Fruit fly (Drosophila melanogaster) whole organism, embryonic: ENCODE measurements around the gene Msh6.

ENCODE experiments used
- ATbp ChIP-seq: fragments of 200-800 bp; sonication (Bioruptor generic); optimal IDR thresholded peaks from 2 replicates; lab custom pipeline; 2017; ENCODE audit warnings: missing biosample characterization, mild to moderate bottlenecking, missing genetic modification characterization, missing genetic modification reagents
- Atf3 ChIP-seq: fragments of 200-800 bp; sonication (Bioruptor generic); optimal IDR thresholded peaks from 3 replicates; lab custom pipeline; 2016; ENCODE audit warnings: missing biosample characterization, missing genetic modification characterization
- Bgb ChIP-seq: fragments of 200-800 bp; sonication (Bioruptor generic); IDR thresholded peaks from 2 replicates; pipeline ENCODE4 v1.3.6; 2022; ENCODE audit warnings: missing biosample characterization, missing genetic modification characterization; ENCODE audit not compliant: partially characterized antibody
- CG10366 ChIP-seq: fragments of 200-800 bp; sonication (Bioruptor generic); IDR thresholded peaks from 2 replicates; pipeline ENCODE4 v1.3.6; 2022; ENCODE audit warnings: missing biosample characterization, missing genetic modification characterization
- CG10431 ChIP-seq: fragments of 200-800 bp; sonication (Bioruptor generic); optimal IDR thresholded peaks from 3 replicates; lab custom pipeline; 2018; ENCODE audit warnings: missing biosample characterization, mild to moderate bottlenecking, missing genetic modification characterization
- CG10462 ChIP-seq: fragments of 200-800 bp; sonication (Bioruptor generic); optimal IDR thresholded peaks from 2 replicates; lab custom pipeline; 2016; ENCODE audit warnings: missing biosample characterization, missing genetic modification characterization
- CG10979 ChIP-seq: fragments of 200-800 bp; sonication (Bioruptor generic); optimal IDR thresholded peaks from 2 replicates; lab custom pipeline; 2018; ENCODE audit warnings: missing biosample characterization, mild to moderate bottlenecking, missing genetic modification characterization, moderate library complexity
- CG11723 ChIP-seq: fragments of 200-800 bp; sonication (Bioruptor generic); optimal IDR thresholded peaks from 2 replicates; lab custom pipeline; 2017; ENCODE audit warnings: missing biosample characterization, mild to moderate bottlenecking, missing genetic modification characterization
- CG12659 ChIP-seq: fragments of 200-800 bp; sonication (Bioruptor generic); optimal IDR thresholded peaks from 3 replicates; lab custom pipeline; 2017; ENCODE audit warnings: mild to moderate bottlenecking, missing biosample characterization, missing genetic modification reagents, missing genetic modification characterization
- CG13287 ChIP-seq: fragments of 200-800 bp; sonication (Bioruptor generic); IDR thresholded peaks from 2 replicates; pipeline ENCODE4 v1.3.6; 2022; ENCODE audit warnings: missing biosample characterization, missing genetic modification characterization; ENCODE audit not compliant: partially characterized antibody
- CG15269 ChIP-seq: fragments of 200-800 bp; sonication (Bioruptor generic); optimal IDR thresholded peaks from 2 replicates; lab custom pipeline; 2018; ENCODE audit warnings: missing biosample characterization, mild to moderate bottlenecking, missing genetic modification characterization, moderate library complexity
- CG17385 ChIP-seq: fragments of 200-800 bp; sonication (Bioruptor generic); optimal IDR thresholded peaks from 3 replicates; lab custom pipeline; 2018; ENCODE audit warnings: missing biosample characterization, mild to moderate bottlenecking, missing genetic modification characterization
- CG17802 ChIP-seq: fragments of 200-800 bp; sonication (Bioruptor generic); optimal IDR thresholded peaks from 2 replicates; lab custom pipeline; 2018; ENCODE audit warnings: missing biosample characterization, mild to moderate bottlenecking, missing genetic modification characterization, moderate library complexity
- CG18599 ChIP-seq: fragments of 200-800 bp; sonication (Bioruptor generic); optimal IDR thresholded peaks from 3 replicates; lab custom pipeline; 2017; ENCODE audit warnings: missing biosample characterization, missing genetic modification characterization, mild to moderate bottlenecking, moderate library complexity, missing genetic modification reagents
- CG2120 ChIP-seq: fragments of 200-800 bp; sonication (Bioruptor generic); optimal IDR thresholded peaks from 3 replicates; lab custom pipeline; 2016; ENCODE audit warnings: missing biosample characterization, missing genetic modification characterization
- CG30431 ChIP-seq: fragments of 200-800 bp; sonication (Bioruptor generic); optimal IDR thresholded peaks from 2 replicates; lab custom pipeline; 2017; ENCODE audit warnings: missing biosample characterization, missing genetic modification characterization
- CG31441 ChIP-seq: fragments of 200-800 bp; sonication (Bioruptor generic); IDR thresholded peaks from 2 replicates; pipeline ENCODE4 v1.3.6; 2022; ENCODE audit warnings: missing biosample characterization, missing genetic modification characterization
- CG4730 ChIP-seq: fragments of 200-800 bp; sonication (Bioruptor generic); IDR thresholded peaks from 2 replicates; pipeline ENCODE4 v1.3.6; 2022; ENCODE audit warnings: missing biosample characterization, missing genetic modification characterization
- CG7839 ChIP-seq: fragments of 200-800 bp; sonication (Bioruptor generic); optimal IDR thresholded peaks from 3 replicates; lab custom pipeline; 2018; ENCODE audit warnings: missing biosample characterization, mild to moderate bottlenecking, missing genetic modification characterization, moderate library complexity
- CG7963 ChIP-seq: fragments of 200-800 bp; sonication (Bioruptor generic); IDR thresholded peaks from 3 replicates; pipeline ENCODE4 v1.3.6; 2022; ENCODE audit warnings: missing biosample characterization, missing genetic modification characterization; ENCODE audit not compliant: partially characterized antibody
- CG8359 ChIP-seq: fragments of 200-800 bp; sonication (Bioruptor generic); optimal IDR thresholded peaks from 2 replicates; lab custom pipeline; 2017; ENCODE audit warnings: missing biosample characterization, mild to moderate bottlenecking, missing genetic modification characterization, borderline replicate concordance
- CG8765 ChIP-seq: fragments of 200-800 bp; sonication (Bioruptor generic); IDR thresholded peaks from 2 replicates; pipeline ENCODE4 v1.3.6; 2022; ENCODE audit warnings: missing biosample characterization, missing genetic modification characterization
- CTCF ChIP-seq: fragments of 200-800 bp; sonication (Bioruptor generic); optimal IDR thresholded peaks from 2 replicates; lab custom pipeline; 2017; ENCODE audit warnings: missing biosample characterization, mild to moderate bottlenecking, missing genetic modification characterization, moderate library complexity
- Dad ChIP-seq: fragments of 200-800 bp; sonication (Bioruptor generic); optimal IDR thresholded peaks from 3 replicates; lab custom pipeline; 2016; ENCODE audit warnings: missing biosample characterization, missing genetic modification characterization
- Doc2 ChIP-seq: fragments of 200-800 bp; sonication (Bioruptor generic); IDR thresholded peaks from 2 replicates; pipeline ENCODE4 v1.3.6; 2022; ENCODE audit warnings: missing biosample characterization, missing genetic modification characterization
- Dref ChIP-seq: fragments of 200-800 bp; sonication (Bioruptor generic); IDR thresholded peaks from 2 replicates; pipeline ENCODE4 v1.3.6; 2022; ENCODE audit warnings: missing biosample characterization, missing genetic modification characterization
- Ets65A ChIP-seq: fragments of 200-800 bp; sonication (Bioruptor generic); peaks from one replicate; lab custom pipeline; 2016; ENCODE audit warnings: missing biosample characterization, missing genetic modification characterization
- Gsc ChIP-seq: fragments of 200-800 bp; sonication (Bioruptor generic); IDR thresholded peaks from 2 replicates; pipeline ENCODE4 v1.3.6; 2022; ENCODE audit warnings: missing biosample characterization, missing genetic modification characterization
- Kr ChIP-seq: fragments of 200-800 bp; sonication (Bioruptor generic); optimal IDR thresholded peaks from 2 replicates; lab custom pipeline; 2017; ENCODE audit warnings: missing biosample characterization, mild to moderate bottlenecking, missing genetic modification characterization
- Lim3 ChIP-seq: fragments of 200-800 bp; sonication (Bioruptor generic); IDR thresholded peaks from 2 replicates; pipeline ENCODE4 v1.3.6; 2022; ENCODE audit warnings: missing biosample characterization, missing genetic modification characterization
- NfI ChIP-seq: fragments of 200-800 bp; sonication (Bioruptor generic); optimal IDR thresholded peaks from 3 replicates; lab custom pipeline; 2018; ENCODE audit warnings: missing biosample characterization, mild to moderate bottlenecking, missing genetic modification characterization, moderate library complexity
- PHDP ChIP-seq: fragments of 200-800 bp; sonication (Bioruptor generic); optimal IDR thresholded peaks from 3 replicates; lab custom pipeline; 2018; ENCODE audit warnings: missing biosample characterization, mild to moderate bottlenecking, missing genetic modification characterization, moderate library complexity
- Poxn ChIP-seq: fragments of 200-800 bp; sonication (Bioruptor generic); IDR thresholded peaks from 2 replicates; pipeline ENCODE4 v1.3.6; 2022; ENCODE audit warnings: missing biosample characterization, missing genetic modification characterization
- Ptx1 ChIP-seq: fragments of 200-800 bp; sonication (Bioruptor generic); IDR thresholded peaks from 2 replicates; pipeline ENCODE4 v1.3.6; 2022; ENCODE audit warnings: missing biosample characterization, missing genetic modification characterization
- ase ChIP-seq: fragments of 200-800 bp; sonication (Bioruptor generic); IDR thresholded peaks from 3 replicates; pipeline ENCODE4 v1.3.6; 2022; ENCODE audit warnings: missing biosample characterization, missing genetic modification characterization
- dm ChIP-seq: fragments of 200-800 bp; sonication (Bioruptor generic); optimal IDR thresholded peaks from 3 replicates; lab custom pipeline; 2016; ENCODE audit warnings: missing biosample characterization, missing genetic modification characterization
- gcm2 ChIP-seq: fragments of 200-800 bp; sonication (Bioruptor generic); optimal IDR thresholded peaks from 2 replicates; lab custom pipeline; 2016; ENCODE audit warnings: missing biosample characterization, missing genetic modification characterization
- gem ChIP-seq: fragments of 200-800 bp; sonication (Bioruptor generic); optimal IDR thresholded peaks from 2 replicates; lab custom pipeline; 2019; ENCODE audit warnings: missing biosample characterization, mild to moderate bottlenecking, missing genetic modification characterization, moderate library complexity
- gt ChIP-seq: fragments of 200-800 bp; sonication (Bioruptor generic); IDR thresholded peaks from 2 replicates; pipeline ENCODE4 v1.3.6; 2022; ENCODE audit warnings: missing biosample characterization, missing genetic modification characterization
- hkb ChIP-seq, 2 experiments: fragments of 200-800 bp in 1 of 2; fragments of >200 bp in 1 of 2; sonication (Bioruptor generic) in 1 of 2; IDR thresholded peaks in 1 of 2; optimal IDR thresholded peaks in 1 of 2; 2 replicates each; pipeline versions ENCODE4 v1.3.6 to Lab custom; 2017 to 2022; ENCODE audit warnings: missing biosample characterization in 1 of 2, missing genetic modification characterization in 1 of 2
- maf-S ChIP-seq: fragments of 200-800 bp; sonication (Bioruptor generic); optimal IDR thresholded peaks from 2 replicates; lab custom pipeline; 2016; ENCODE audit warnings: missing biosample characterization, missing genetic modification characterization
- org-1 ChIP-seq: fragments of 200-800 bp; sonication (Bioruptor generic); optimal IDR thresholded peaks from 2 replicates; lab custom pipeline; 2017; ENCODE audit warnings: missing biosample characterization, missing genetic modification characterization
- pum ChIP-seq: fragments of 200-800 bp; sonication (Bioruptor generic); optimal IDR thresholded peaks from 2 replicates; lab custom pipeline; 2016; ENCODE audit warnings: missing biosample characterization, missing genetic modification characterization
- rib ChIP-seq: fragments of 200-800 bp; sonication (Bioruptor generic); IDR thresholded peaks from 2 replicates; pipeline ENCODE4 v1.3.6; 2022; ENCODE audit warnings: missing biosample characterization, missing genetic modification characterization
- salm ChIP-seq: fragments of 200-800 bp; sonication (Bioruptor generic); optimal IDR thresholded peaks from 2 replicates; lab custom pipeline; 2018; ENCODE audit warnings: missing biosample characterization, mild to moderate bottlenecking, missing genetic modification characterization
- tio ChIP-seq: fragments of 200-800 bp; sonication (Bioruptor generic); optimal IDR thresholded peaks from 2 replicates; lab custom pipeline; 2017; ENCODE audit warnings: missing biosample characterization, missing genetic modification characterization, inconsistent platforms
- tna ChIP-seq: fragments of 200-800 bp; sonication (Bioruptor generic); IDR thresholded peaks from 2 replicates; pipeline ENCODE4 v1.3.6; 2022; ENCODE audit warnings: missing biosample characterization, missing genetic modification characterization; ENCODE audit not compliant: partially characterized antibody
- trh ChIP-seq: fragments of 200-800 bp; sonication (Bioruptor generic); optimal IDR thresholded peaks from 2 replicates; lab custom pipeline; 2016; ENCODE audit warnings: missing biosample characterization, missing genetic modification characterization
- unpg ChIP-seq: fragments of 200-800 bp; sonication (Bioruptor generic); optimal IDR thresholded peaks from 3 replicates; lab custom pipeline; 2018; ENCODE audit warnings: missing biosample characterization, mild to moderate bottlenecking, missing genetic modification characterization, moderate library complexity
- zf30C ChIP-seq: fragments of 200-800 bp; sonication (Bioruptor generic); optimal IDR thresholded peaks from 3 replicates; lab custom pipeline; 2018; ENCODE audit warnings: missing biosample characterization, mild to moderate bottlenecking, missing genetic modification characterization

Gene Msh6

dm6 chr3L:15107776-15108379 lies 50.5 kb downstream of the Msh6 start (continued):
- TF ChIP-seq CG10462 (GFP tag; lab: Kevin White, UChicago) (no peak), Doc2 (no peak), pum (GFP tag; lab: Kevin White, UChicago) (no peak), Bgb (GFP tag; lab: Robert Waterston, UW) (no peak), trh (GFP tag; lab: Kevin White, UChicago) (no peak), Atf3 (GFP tag; lab: Kevin White, UChicago) (no peak), tna (GFP tag; lab: Robert Waterston, UW) (no peak), CG8765 (GFP tag; lab: Robert Waterston, UW) (no peak), CG17385 (GFP tag; lab: Kevin White, UChicago) (peak; percentile 33), rib (GFP tag; lab: Robert Waterston, UW) (no peak), CG13287 (GFP tag; lab: Robert Waterston, UW) (no peak), Kr (GFP tag; lab: Kevin White, UChicago) (no peak), PHDP (tag; lab: Kevin White, UChicago) (peak; percentile 46), CG8359 (GFP tag; lab: Kevin White, UChicago) (peak; percentile 3), Poxn (no peak), Dad (GFP tag; lab: Kevin White, UChicago) (no peak), org-1 (peak; percentile 46), CG30431 (GFP tag; lab: Kevin White, UChicago) (peak; percentile 14), salm (tag; lab: Kevin White, UChicago) (no peak), CG7963 (GFP tag; lab: Robert Waterston, UW) (no peak), CG11723 (no peak), ase (GFP tag; lab: Robert Waterston, UW) (no peak), CG12659 (no peak), CG7839 (tag; lab: Kevin White, UChicago) (peak; percentile 68), ATbp (peak; percentile 40), tio (GFP tag; lab: Kevin White, UChicago) (peak; percentile 56), Gsc (GFP tag; lab: Robert Waterston, UW) (no peak), CG10431 (no peak), unpg (peak; percentile 54), gcm2 (GFP tag; lab: Kevin White, UChicago) (no peak), gem (tag; lab: Kevin White, UChicago) (peak; percentile 79), CG4730 (no peak), CG17802 (tag; lab: Kevin White, UChicago) (no peak), hkb (optimal IDR thresholded peaks at IDR 0.05; lab: Kevin White, UChicago) (no peak), hkb (GFP tag; IDR thresholded peaks at IDR 0.05; lab: Robert Waterston, UW) (peak; percentile 14; the same call in 1 of the 2 replicates), CG10366 (GFP tag; lab: Robert Waterston, UW) (peak; percentile 9; the same call in 1 of the 2 replicates), Ets65A (GFP tag; lab: Kevin White, UChicago) (peak; percentile 75), NfI (GFP tag; lab: Kevin White, UChicago) (peak; percentile 40), gt (GFP tag; lab: Robert Waterston, UW) (no peak), CG10979 (tag; lab: Kevin White, UChicago) (peak; percentile 80), Dref (no peak), CTCF (GFP tag; lab: Kevin White, UChicago) (peak; percentile 13), CG2120 (no peak), Lim3 (no peak), Ptx1 (peak; percentile 45; the same call in 1 of the 2 replicates), maf-S (GFP tag; lab: Kevin White, UChicago) (no peak), dm (no peak), CG18599 (GFP tag; lab: Kevin White, UChicago) (peak; percentile 56), CG31441 (GFP tag; lab: Robert Waterston, UW) (peak; percentile 75; the same call in 1 of the 2 replicates), CG15269 (tag; lab: Kevin White, UChicago) (no peak), zf30C (GFP tag; lab: Kevin White, UChicago) (peak; percentile 76)
